Fruit fly (Drosophila melanogaster) whole organism, wandering third instar larva: Measurements from ENCODE around the gene Tao.

Experiments
- Abd-B ChIP-seq: fragments of >200 bp; optimal IDR thresholded peaks from 2 replicates; lab custom pipeline; 2017; ENCODE audit warnings: missing biosample characterization, missing genetic modification characterization
- CG32264 ChIP-seq: fragments of 200-800 bp; sonication (Bioruptor generic); optimal IDR thresholded peaks from 2 replicates; lab custom pipeline; 2016; ENCODE audit warnings: missing biosample characterization, missing genetic modification characterization
- CG9705 ChIP-seq: fragments of 200-800 bp; sonication (Bioruptor generic); optimal IDR thresholded peaks from 2 replicates; lab custom pipeline; 2018; ENCODE audit warnings: missing biosample characterization, mild to moderate bottlenecking, missing genetic modification characterization
- CrebA ChIP-seq: fragments of 200-800 bp; sonication (Bioruptor generic); optimal IDR thresholded peaks from 2 replicates; lab custom pipeline; 2016; ENCODE audit warnings: missing biosample characterization, mild to moderate bottlenecking, missing genetic modification characterization, borderline replicate concordance
- Dfd ChIP-seq: fragments of >200 bp; optimal IDR thresholded peaks from 2 replicates; lab custom pipeline; 2017; ENCODE audit warnings: missing biosample characterization, missing genetic modification characterization
- Dif ChIP-seq: fragments of 200-275, 200-300 bp; sonication (Bioruptor generic); optimal IDR thresholded peaks from 2 replicates; lab custom pipeline; 2018; ENCODE audit warnings: missing biosample characterization, missing genetic modification characterization; ENCODE audit not compliant: partially characterized antibody
- GATAd ChIP-seq: sonication (Bioruptor generic); optimal IDR thresholded peaks from 2 replicates; lab custom pipeline; 2016; ENCODE audit warnings: missing biosample characterization, missing genetic modification characterization
- HLH106 ChIP-seq: fragments of 200-800 bp; optimal IDR thresholded peaks from 3 replicates; lab custom pipeline; 2019; ENCODE audit warnings: missing biosample characterization, mild to moderate bottlenecking, missing genetic modification characterization, moderate library complexity
- Hnf4 ChIP-seq: fragments of 200-800 bp; sonication (Bioruptor generic); optimal IDR thresholded peaks from 2 replicates; lab custom pipeline; 2016; ENCODE audit warnings: missing biosample characterization, mild to moderate bottlenecking, missing genetic modification characterization
- Hr78 ChIP-seq: fragments of >200 bp; optimal IDR thresholded peaks from 2 replicates; lab custom pipeline; 2017; ENCODE audit warnings: missing biosample characterization, missing genetic modification characterization
- Hr83 ChIP-seq: fragments of 200-300 bp; sonication (Bioruptor generic); optimal IDR thresholded peaks from 2 replicates; lab custom pipeline; 2016; ENCODE audit warnings: missing biosample characterization, mild to moderate bottlenecking, missing genetic modification characterization, moderate library complexity; ENCODE audit not compliant: poor library complexity, severe bottlenecking
- Jra ChIP-seq: sonication (Bioruptor generic); optimal IDR thresholded peaks from 2 replicates; lab custom pipeline; 2016; ENCODE audit warnings: missing biosample characterization, missing genetic modification characterization
- Mio ChIP-seq: sonication (Bioruptor generic); optimal IDR thresholded peaks from 2 replicates; lab custom pipeline; 2016; ENCODE audit warnings: missing biosample characterization, missing genetic modification characterization
- Myc ChIP-seq: fragments of >200 bp; optimal IDR thresholded peaks from 2 replicates; lab custom pipeline; 2017
- N ChIP-seq: fragments of >200 bp; optimal IDR thresholded peaks from 2 replicates; lab custom pipeline; 2018; ENCODE audit warnings: missing biosample characterization, missing external identifiers, missing genetic modification characterization
- OdsH ChIP-seq: fragments of 200-800 bp; sonication (Bioruptor generic); optimal IDR thresholded peaks from 2 replicates; lab custom pipeline; 2016; ENCODE audit warnings: missing biosample characterization, mild to moderate bottlenecking, missing genetic modification characterization
- Rel ChIP-seq, 2 experiments: fragments of 200-800 bp; sonication (Bioruptor generic) in 1 of 2; optimal IDR thresholded peaks; 2 replicates in 1 of 2; 3 replicates in 1 of 2; lab custom pipeline; 2016 to 2019; ENCODE audit warnings: mild to moderate bottlenecking in 2 of 2, missing biosample characterization in 2 of 2, missing genetic modification characterization in 2 of 2, moderate library complexity in 1 of 2
- Sp1 ChIP-seq: fragments of 200-800 bp; sonication (Bioruptor generic); optimal IDR thresholded peaks from 3 replicates; lab custom pipeline; 2019; ENCODE audit warnings: missing biosample characterization, mild to moderate bottlenecking, missing genetic modification characterization, moderate library complexity
- Vsx2 ChIP-seq: fragments of 200-300, 225-300 bp; sonication (Bioruptor generic); optimal IDR thresholded peaks from 2 replicates; lab custom pipeline; 2018; ENCODE audit warnings: missing biosample characterization, missing genetic modification characterization; ENCODE audit not compliant: partially characterized antibody
- br ChIP-seq: fragments of 200-800 bp; sonication (Bioruptor generic); optimal IDR thresholded peaks from 2 replicates; lab custom pipeline; 2016; ENCODE audit warnings: missing biosample characterization, missing genetic modification characterization
- brk ChIP-seq: fragments of 200-800 bp; sonication (Bioruptor generic); optimal IDR thresholded peaks from 2 replicates; lab custom pipeline; 2016; ENCODE audit warnings: missing biosample characterization, mild to moderate bottlenecking, missing genetic modification characterization
- dmrt93B ChIP-seq: fragments of 200-800 bp; sonication (Bioruptor generic); optimal IDR thresholded peaks from 2 replicates; lab custom pipeline; 2018; ENCODE audit warnings: missing biosample characterization, mild to moderate bottlenecking, missing genetic modification characterization
- dsf ChIP-seq: sonication (Bioruptor generic); optimal IDR thresholded peaks from 2 replicates; lab custom pipeline; 2016; ENCODE audit warnings: missing biosample characterization, missing genetic modification characterization, borderline replicate concordance
- ey ChIP-seq: fragments of 200-800 bp; sonication (Bioruptor generic); optimal IDR thresholded peaks from 2 replicates; lab custom pipeline; 2016; ENCODE audit warnings: missing biosample characterization, missing genetic modification characterization
- foxo ChIP-seq, 2 experiments: fragments of 200-800 bp; sonication (Bioruptor generic); optimal IDR thresholded peaks; 2 replicates in 1 of 2; 3 replicates in 1 of 2; lab custom pipeline; 2016 to 2017; ENCODE audit warnings: missing biosample characterization in 2 of 2, missing genetic modification characterization in 2 of 2
- fru ChIP-seq: fragments of 200-800 bp; sonication (Bioruptor generic); optimal IDR thresholded peaks from 3 replicates; lab custom pipeline; 2016; ENCODE audit warnings: missing biosample characterization, mild to moderate bottlenecking, missing genetic modification characterization
- h ChIP-seq: fragments of 200-800 bp; sonication (Bioruptor generic); optimal IDR thresholded peaks from 3 replicates; lab custom pipeline; 2016; ENCODE audit warnings: missing biosample characterization, mild to moderate bottlenecking, missing genetic modification characterization
- jim ChIP-seq: fragments of 175-275, 200-325 bp; sonication (Bioruptor generic); optimal IDR thresholded peaks from 2 replicates; lab custom pipeline; 2016; ENCODE audit warnings: missing biosample characterization, mild to moderate bottlenecking, missing genetic modification characterization
- lola ChIP-seq: fragments of >200 bp; optimal IDR thresholded peaks from 2 replicates; lab custom pipeline; 2017; ENCODE audit warnings: missing biosample characterization, missing genetic modification characterization
- pan ChIP-seq: fragments of >200 bp; optimal IDR thresholded peaks from 2 replicates; lab custom pipeline; 2017
- psq ChIP-seq: fragments of 200-800 bp; sonication (Bioruptor generic); optimal IDR thresholded peaks from 3 replicates; lab custom pipeline; 2017; ENCODE audit warnings: missing biosample characterization, mild to moderate bottlenecking, missing genetic modification characterization, moderate library complexity
- rgr ChIP-seq: fragments of 200-800 bp; sonication (Bioruptor generic); optimal IDR thresholded peaks from 3 replicates; lab custom pipeline; 2016; ENCODE audit warnings: missing biosample characterization, mild to moderate bottlenecking, missing genetic modification characterization
- sage ChIP-seq: fragments of 200-800 bp; sonication (Bioruptor generic); optimal IDR thresholded peaks from 2 replicates; lab custom pipeline; 2016; ENCODE audit warnings: missing biosample characterization, mild to moderate bottlenecking, missing genetic modification characterization
- sv ChIP-seq: fragments of 200-800 bp; sonication (Bioruptor generic); optimal IDR thresholded peaks from 3 replicates; lab custom pipeline; 2016; ENCODE audit warnings: missing biosample characterization, missing genetic modification characterization
- tai ChIP-seq: sonication (Bioruptor generic); optimal IDR thresholded peaks from 2 replicates; lab custom pipeline; 2016; ENCODE audit warnings: missing biosample characterization, missing genetic modification characterization
- usp ChIP-seq: fragments of >200 bp; optimal IDR thresholded peaks from 2 replicates; lab custom pipeline; 2017; ENCODE audit warnings: missing biosample characterization, missing genetic modification characterization
- woc ChIP-seq: sonication (Bioruptor generic); optimal IDR thresholded peaks from 2 replicates; lab custom pipeline; 2016; ENCODE audit warnings: missing biosample characterization, mild to moderate bottlenecking, missing genetic modification characterization

The Tao gene

dm6 chrX:19602483-19602882, 22.9 kb upstream of the Tao start:
- no peak for TF ChIP-seq N
- TF ChIP-seq Hr83 (GFP tag; lab: Kevin White, UChicago) = no peak
- TF ChIP-seq Hnf4 = no peak
- no peak for TF ChIP-seq HLH106 (tag; lab: Kevin White, UChicago)
- TF ChIP-seq CG32264 (GFP tag; lab: Kevin White, UChicago) = no peak
- no peak for TF ChIP-seq sv (GFP tag; lab: Kevin White, UChicago)
- no peak for TF ChIP-seq Rel (GFP tag; optimal IDR thresholded peaks at IDR 0.05; lab: Kevin White, UChicago)
- no peak for TF ChIP-seq Rel (tag; optimal IDR thresholded peaks at IDR 0.05; lab: Kevin White, UChicago)
- no peak for TF ChIP-seq Vsx2 (GFP tag; lab: Kevin White, UChicago)
- no peak for TF ChIP-seq sage
- TF ChIP-seq Hr78 (GFP tag; lab: Kevin White, UChicago) = no peak
- TF ChIP-seq Dif (GFP tag; lab: Kevin White, UChicago) = no peak

- peak; percentile 6 for TF ChIP-seq HLH106 (tag; lab: Kevin White, UChicago)
- TF ChIP-seq Dif (GFP tag; lab: Kevin White, UChicago) = peak; percentile 8
- TF ChIP-seq N = no peak
- TF ChIP-seq Jra (GFP tag; lab: Kevin White, UChicago) = no peak
- peak; percentile 67 for TF ChIP-seq Hr83 (GFP tag; lab: Kevin White, UChicago)
- peak; percentile 22 for TF ChIP-seq Hnf4
- no peak for TF ChIP-seq Rel (GFP tag; optimal IDR thresholded peaks at IDR 0.05; lab: Kevin White, UChicago)
- TF ChIP-seq Rel (tag; optimal IDR thresholded peaks at IDR 0.05; lab: Kevin White, UChicago) = peak; percentile 46
- TF ChIP-seq h (GFP tag; lab: Kevin White, UChicago) = peak; percentile 22
- no peak for TF ChIP-seq fru (GFP tag; lab: Kevin White, UChicago)
- TF ChIP-seq Sp1 (GFP tag; lab: Kevin White, UChicago) = peak; percentile 15
These were observed 22.0 kb upstream of the Tao start, which contains the start of gene CG14220 for dm6 chrX:19601644-19602043. CG14220 (minus strand) TSS chrX:19601851.

- no peak for TF ChIP-seq OdsH (GFP tag; lab: Kevin White, UChicago)
- no peak for TF ChIP-seq foxo (GFP tag; optimal IDR thresholded peaks at IDR 0.05; lab: Kevin White, UChicago)
- no peak for TF ChIP-seq sage
- TF ChIP-seq fru (GFP tag; lab: Kevin White, UChicago) = no peak
- TF ChIP-seq lola (GFP tag; lab: Kevin White, UChicago) = no peak
- no peak for TF ChIP-seq Jra (GFP tag; lab: Kevin White, UChicago)
- TF ChIP-seq woc (GFP tag; lab: Kevin White, UChicago) = no peak
- peak; percentile 87 for TF ChIP-seq Dfd (GFP tag; lab: Kevin White, UChicago)
These were observed 18.9 kb upstream of the Tao start for dm6 chrX:19598503-19598902.

dm6 chrX:19597684-19598363, 18.2 kb upstream of the Tao start, which contains the start of gene RpS10b:
RpS10b (plus strand) TSS chrX:19598031.
- TF ChIP-seq psq (GFP tag; lab: Kevin White, UChicago) (peak; percentile 66), Sp1 (GFP tag; lab: Kevin White, UChicago) (peak; percentile 90), tai (GFP tag; lab: Kevin White, UChicago) (no peak), Rel (GFP tag; optimal IDR thresholded peaks at IDR 0.05; lab: Kevin White, UChicago) (peak; percentile 23), Rel (tag; optimal IDR thresholded peaks at IDR 0.05; lab: Kevin White, UChicago) (peak; percentile 65), Myc (lab: Kevin White, UChicago) (peak; percentile 43), usp (GFP tag; lab: Kevin White, UChicago) (no peak), dmrt93B (GFP tag; lab: Kevin White, UChicago) (peak; percentile 94), Hnf4 (peak; percentile 70), Abd-B (GFP tag; lab: Kevin White, UChicago) (no peak), brk (peak; percentile 36), Vsx2 (GFP tag; lab: Kevin White, UChicago) (no peak), br (GFP tag; lab: Kevin White, UChicago) (peak; percentile 86), Jra (GFP tag; lab: Kevin White, UChicago) (peak; percentile 63), lola (GFP tag; lab: Kevin White, UChicago) (no peak), sage (no peak), pan (lab: Kevin White, UChicago) (no peak), CrebA (GFP tag; lab: Kevin White, UChicago) (no peak), jim (GFP tag; lab: Kevin White, UChicago) (no peak), OdsH (GFP tag; lab: Kevin White, UChicago) (peak; percentile 79), ey (GFP tag; lab: Kevin White, UChicago) (peak; percentile 60), Hr83 (GFP tag; lab: Kevin White, UChicago) (peak; percentile 78), GATAd (GFP tag; lab: Kevin White, UChicago) (peak; percentile 3), dsf (GFP tag; lab: Kevin White, UChicago) (peak; percentile 38), CG9705 (GFP tag; lab: Kevin White, UChicago) (peak; percentile 92), CG32264 (GFP tag; lab: Kevin White, UChicago) (peak; percentile 40), Dfd (GFP tag; lab: Kevin White, UChicago) (no peak), woc (GFP tag; lab: Kevin White, UChicago) (peak; percentile 61), Dif (GFP tag; lab: Kevin White, UChicago) (no peak), Hr78 (GFP tag; lab: Kevin White, UChicago) (no peak), sv (GFP tag; lab: Kevin White, UChicago) (peak; percentile 58), fru (GFP tag; lab: Kevin White, UChicago) (peak; percentile 65), HLH106 (tag; lab: Kevin White, UChicago) (peak; percentile 73), N (no peak), rgr (peak; percentile 88), Mio (GFP tag; lab: Kevin White, UChicago) (peak; percentile 52), foxo (GFP tag; optimal IDR thresholded peaks at IDR 0.05; lab: Kevin White, UChicago) (peak in 1 of 2 experiments; percentile 49)
